Worm (Caenorhabditis elegans): Measurements from ENCODE around the gene poml-4.

DNA sequence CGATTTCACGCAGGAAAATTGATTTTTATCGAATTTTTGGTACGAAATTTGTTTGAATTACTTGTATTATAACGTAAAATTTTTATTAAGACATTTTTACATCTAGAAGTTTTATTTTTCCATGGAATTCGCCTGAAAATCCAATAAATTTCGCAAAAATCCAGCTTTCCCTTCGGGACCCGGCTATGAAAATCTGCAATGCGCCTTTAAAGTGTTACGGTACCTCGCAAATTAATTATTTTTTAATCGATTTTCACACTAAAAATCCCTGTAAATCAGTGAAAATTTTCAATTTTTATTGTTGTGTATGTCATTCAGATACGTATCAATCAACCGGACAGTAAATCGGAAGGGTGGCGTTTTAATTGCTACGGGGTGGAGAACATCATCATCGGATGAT is 39.8 kb upstream of the poml-4 start:
- TF ChIP-seq sox-2 (GFP tag; IDR thresholded peaks at IDR 0.05) (no peak), ama-1 (optimal IDR thresholded peaks at IDR 0.05) (no peak)

All from whole organism, late embryonic.